Worm (Caenorhabditis elegans) whole organism, L4 larva: ENCODE data around the gene scl-23.

Experiments
- ama-1 ChIP-seq: fragments of 150-350 bp; optimal IDR thresholded peaks from 2 replicates; lab custom pipeline; 2014; ENCODE audit warnings: inconsistent platforms, mixed read lengths
- attf-4 ChIP-seq: sonication (generic microtip); optimal IDR thresholded peaks from 3 replicates; lab custom pipeline; 2017; ENCODE audit warnings: missing biosample characterization, missing genetic modification characterization
- daf-8 ChIP-seq: fragments of 200-800 bp; sonication (Bioruptor generic); IDR thresholded peaks from 2 replicates; pipeline ENCODE4 v1.3.6; 2022; ENCODE audit warnings: missing genetic modification characterization, missing compliant biosample characterization
- fos-1 ChIP-seq: fragments of 150-350 bp; optimal IDR thresholded peaks from 2 replicates; lab custom pipeline; 2014; ENCODE audit warnings: missing biosample characterization, missing genetic modification characterization
- lir-3 ChIP-seq: sonication (generic microtip); optimal IDR thresholded peaks from 2 replicates; lab custom pipeline; 2016; ENCODE audit warnings: mild to moderate bottlenecking, missing genetic modification characterization, missing compliant biosample characterization
- nhr-237 ChIP-seq: sonication (generic microtip); optimal IDR thresholded peaks from 2 replicates; lab custom pipeline; 2017; ENCODE audit warnings: missing biosample characterization, missing genetic modification characterization
- pqm-1 ChIP-seq: sonication (generic microtip); optimal IDR thresholded peaks from 2 replicates; lab custom pipeline; 2017; ENCODE audit warnings: missing biosample characterization, missing genetic modification characterization
- zip-11 ChIP-seq: fragments of 200-800 bp; sonication (Bioruptor generic); IDR thresholded peaks from 2 replicates; pipeline ENCODE4 v1.3.6; 2022; ENCODE audit warnings: missing genetic modification characterization, missing compliant biosample characterization

DNA sequence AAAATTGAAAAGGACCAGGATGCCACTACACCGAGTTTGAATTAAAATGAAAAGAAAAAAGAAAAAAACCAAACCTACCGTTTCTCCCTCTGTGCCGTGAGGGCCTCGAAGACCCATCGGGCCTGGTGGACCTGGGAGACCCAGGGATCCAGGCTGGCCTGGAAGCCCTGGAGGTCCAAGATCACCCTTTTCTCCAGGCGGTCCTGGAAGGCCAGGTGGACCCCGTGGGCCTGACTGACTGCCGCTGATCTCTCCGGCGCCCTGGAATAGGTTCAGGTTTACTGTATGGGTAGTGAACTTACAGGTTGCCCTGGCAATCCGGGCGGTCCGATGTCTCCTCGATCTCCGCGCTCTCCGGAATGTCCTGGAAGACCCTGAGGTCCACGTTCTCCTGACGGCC, 49.8 kb upstream of the scl-23 start:
- no peak for TF ChIP-seq zip-11
- TF ChIP-seq nhr-237 (tag; lab: Kevin White, UChicago), result no peak
- TF ChIP-seq lir-3 (tag; lab: Kevin White, UChicago), result no peak
- no peak for TF ChIP-seq daf-8
- TF ChIP-seq pqm-1 (tag; lab: Kevin White, UChicago), result no peak
- no peak for TF ChIP-seq ama-1
- TF ChIP-seq fos-1, result no peak
- TF ChIP-seq attf-4 (tag; lab: Kevin White, UChicago), result no peak
